Fruit fly (Drosophila melanogaster): Measurements from ENCODE around the gene NTPase.

DNA sequence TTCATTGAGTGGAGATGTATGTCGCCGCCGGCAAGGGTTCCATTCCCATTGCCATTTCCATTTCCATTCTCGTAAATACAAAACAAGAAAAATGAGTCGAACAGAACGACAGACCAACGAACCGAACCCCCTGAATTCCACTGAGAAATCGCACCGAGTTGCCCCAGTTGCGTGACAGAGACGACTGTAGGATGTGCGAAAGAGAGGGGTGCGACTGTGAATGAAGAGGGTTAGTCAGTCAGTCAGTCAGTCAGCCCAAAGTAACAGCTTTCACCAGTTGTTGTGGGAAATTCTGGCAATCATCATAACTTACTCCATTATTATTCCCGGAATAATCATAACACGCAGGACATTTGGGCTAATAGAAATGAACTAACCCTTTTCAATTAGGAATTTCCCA, 12.6 kb upstream of the NTPase start:
- no peak for TF ChIP-seq psq (GFP tag; optimal IDR thresholded peaks at IDR 0.05)
- no peak for TF ChIP-seq fru (GFP tag; optimal IDR thresholded peaks at IDR 0.05)
- no peak for TF ChIP-seq h (GFP tag; optimal IDR thresholded peaks at IDR 0.05)
- no peak for TF ChIP-seq sage (GFP tag; optimal IDR thresholded peaks at IDR 0.05)
- TF ChIP-seq Hnf4 (GFP tag; optimal IDR thresholded peaks at IDR 0.05) = no peak
- no peak for TF ChIP-seq dsf (GFP tag; optimal IDR thresholded peaks at IDR 0.05; ENCODE audit: borderline replicate concordance)
- TF ChIP-seq br (GFP tag; optimal IDR thresholded peaks at IDR 0.05) = no peak
- TF ChIP-seq HLH106 (tag; optimal IDR thresholded peaks at IDR 0.05) = no peak
- no peak for TF ChIP-seq Rel (GFP tag; optimal IDR thresholded peaks at IDR 0.05)
- TF ChIP-seq Rel (tag; optimal IDR thresholded peaks at IDR 0.05) = no peak
- TF ChIP-seq pan (optimal IDR thresholded peaks at IDR 0.05) = no peak
- TF ChIP-seq usp (GFP tag; optimal IDR thresholded peaks at IDR 0.05) = no peak
- TF ChIP-seq Hr83 (GFP tag; optimal IDR thresholded peaks at IDR 0.05; ENCODE audit: poor library complexity, severe bottlenecking) = no peak
- no peak for TF ChIP-seq Myc (optimal IDR thresholded peaks at IDR 0.05)
- TF ChIP-seq Vsx2 (GFP tag; optimal IDR thresholded peaks at IDR 0.05; ENCODE audit: partially characterized antibody) = no peak
